Worm (Caenorhabditis elegans) whole organism, L4 larva: ENCODE data around the gene col-167.
A peak's percentile ranks its signal among the peaks of the same experiment; 100 is the strongest.

Experiments
- fkh-10 ChIP-seq: fragments of 150-350 bp; optimal IDR thresholded peaks from 2 replicates; lab custom pipeline; 2014; ENCODE audit warnings: missing biosample characterization, missing genetic modification reagents, missing genetic modification characterization
- lsy-2 ChIP-seq, 2 experiments: fragments of 150-350 bp in 1 of 2; sonication (generic microtip) in 1 of 2; optimal IDR thresholded peaks; 2 replicates each; lab custom pipeline; 2014 to 2017; ENCODE audit warnings: missing biosample characterization in 2 of 2, missing genetic modification characterization in 2 of 2
- nhr-10 ChIP-seq: fragments of 150-350 bp; optimal IDR thresholded peaks from 2 replicates; lab custom pipeline; 2014; ENCODE audit warnings: missing biosample characterization, missing genetic modification characterization
- nhr-237 ChIP-seq: sonication (generic microtip); optimal IDR thresholded peaks from 2 replicates; lab custom pipeline; 2017; ENCODE audit warnings: missing biosample characterization, missing genetic modification characterization
- nhr-6 ChIP-seq: fragments of 150-350 bp; optimal IDR thresholded peaks from 2 replicates; lab custom pipeline; 2014; ENCODE audit warnings: missing biosample characterization, missing genetic modification characterization
- pqm-1 ChIP-seq: sonication (generic microtip); optimal IDR thresholded peaks from 2 replicates; lab custom pipeline; 2017; ENCODE audit warnings: missing biosample characterization, missing genetic modification characterization
- skn-1 ChIP-seq: fragments of 150-350 bp; optimal IDR thresholded peaks from 2 replicates; lab custom pipeline; 2014; ENCODE audit warnings: missing biosample characterization, missing genetic modification characterization
- unc-130 ChIP-seq: sonication (generic microtip); optimal IDR thresholded peaks from 2 replicates; lab custom pipeline; 2016; ENCODE audit warnings: missing genetic modification reagents, missing genetic modification characterization, missing compliant biosample characterization
- unc-39 ChIP-seq: sonication (generic microtip); optimal IDR thresholded peaks from 2 replicates; lab custom pipeline; 2017; ENCODE audit warnings: missing biosample characterization, missing genetic modification characterization

- TF ChIP-seq nhr-237 (tag; lab: Kevin White, UChicago): no peak
- TF ChIP-seq lsy-2 (tag; optimal IDR thresholded peaks at IDR 0.05; lab: Kevin White, UChicago): no peak
- no peak for TF ChIP-seq unc-130 (GFP tag; lab: Kevin White, UChicago)
- TF ChIP-seq skn-1: no peak
- TF ChIP-seq unc-39 (tag; lab: Kevin White, UChicago): no peak
- peak; percentile 7 for TF ChIP-seq nhr-6 (tag; lab: Kevin White, UChicago)
- no peak for TF ChIP-seq pqm-1 (tag; lab: Kevin White, UChicago)
- TF ChIP-seq nhr-10 (tag; lab: Kevin White, UChicago): no peak
- no peak for TF ChIP-seq fkh-10 (GFP tag; lab: Kevin White, UChicago)
These were observed at the start of gene col-167 for ce11 chrX:6323129-6323528.
